Worm (Caenorhabditis elegans) whole organism, midembryonic: ENCODE data around the gene acr-2.

Source experiments
- T22C8.4 ChIP-seq: fragments of 200-800 bp; sonication (Bioruptor generic); IDR thresholded peaks from 2 replicates; pipeline ENCODE4 v1.3.6; 2022; ENCODE audit warnings: missing genetic modification characterization, missing compliant biosample characterization
- cog-1 ChIP-seq: sonication (generic microtip); optimal IDR thresholded peaks from 2 replicates; lab custom pipeline; 2016; ENCODE audit warnings: missing genetic modification characterization, missing compliant biosample characterization
- flt-1 ChIP-seq: fragments of 200-800 bp; sonication (Bioruptor generic); IDR thresholded peaks from 2 replicates; pipeline ENCODE4 v1.3.6; 2022; ENCODE audit warnings: missing genetic modification characterization, missing compliant biosample characterization
- ref-1 ChIP-seq: fragments of 200-800 bp; sonication (Bioruptor generic); conservative IDR thresholded peaks from 2 replicates; pipeline ENCODE4 v1.3.6; 2022; ENCODE audit warnings: missing genetic modification reagents, missing genetic modification characterization, missing compliant biosample characterization
- tab-1 ChIP-seq: fragments of 200-800 bp; sonication (Bioruptor generic); IDR thresholded peaks from 2 replicates; pipeline ENCODE4 v1.3.6; 2022; ENCODE audit warnings: missing genetic modification characterization, missing compliant biosample characterization
- ztf-23 ChIP-seq: fragments of 200-800 bp; sonication (Bioruptor generic); IDR thresholded peaks from 2 replicates; pipeline ENCODE4 v1.3.6; 2022; ENCODE audit warnings: missing genetic modification reagents, missing genetic modification characterization, missing compliant biosample characterization
- ztf-29 ChIP-seq: fragments of 200-800 bp; sonication (Bioruptor generic); IDR thresholded peaks from 2 replicates; pipeline ENCODE4 v1.3.6; 2022; ENCODE audit warnings: missing genetic modification reagents, missing genetic modification characterization, missing compliant biosample characterization

DNA sequence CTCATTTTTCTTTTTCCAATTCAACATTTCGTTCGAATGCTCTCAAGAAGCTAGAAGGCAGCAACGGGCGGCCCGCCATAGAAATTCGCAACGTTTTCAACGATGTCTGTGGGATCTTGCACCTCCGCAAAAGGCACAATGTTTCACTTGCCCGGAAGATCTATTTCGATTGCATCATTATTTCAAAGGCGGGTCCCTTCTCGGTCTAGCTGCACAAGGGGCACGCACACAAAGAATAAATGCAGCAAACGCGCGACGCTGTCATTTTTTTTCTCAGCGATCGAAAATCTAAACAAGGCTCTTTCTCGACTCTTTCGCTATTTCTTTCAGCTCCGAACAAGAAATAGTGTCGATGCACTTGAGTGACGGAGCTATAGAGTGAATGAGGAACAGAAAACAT lies 42.6 kb downstream of the acr-2 start:
- TF ChIP-seq ztf-29 (no peak), flt-1 (no peak), ref-1 (GFP tag; lab: Robert Waterston, UW) (no peak), cog-1 (tag; lab: Kevin White, UChicago) (no peak), tab-1 (GFP tag; lab: Robert Waterston, UW) (no peak), ztf-23 (GFP tag; lab: Robert Waterston, UW) (no peak), T22C8.4 (no peak)
